Fruit fly (Drosophila melanogaster): ENCODE results near the gene CG34174.

Gene CG34174

dm6 chr2L:2182735-2183340 is 31.2 kb upstream of the CG34174 start (continued):
- TF ChIP-seq CG30431 (GFP tag; optimal IDR thresholded peaks at IDR 0.05) (peak; percentile 85), CG18262 (tag; optimal IDR thresholded peaks at IDR 0.05) (peak; percentile 88), CG10565 (GFP tag; optimal IDR thresholded peaks at IDR 0.05) (peak; percentile 8), CG1647 (GFP tag; optimal IDR thresholded peaks at IDR 0.05) (peak; percentile 27), Ptx1 (GFP tag; IDR thresholded peaks at IDR 0.05) (0 out of 2 replicates have a peak, but pooled peaks have one; percentile 10), trem (tag; optimal IDR thresholded peaks at IDR 0.05) (peak; percentile 81), pan (optimal IDR thresholded peaks at IDR 0.05) (no peak), pan (GFP tag; optimal IDR thresholded peaks at IDR 0.05 in 1 of 2, IDR thresholded peaks at IDR 0.05 in 1 of 2) (peak in 1 of 2 experiments; percentile 16), mld (GFP tag; IDR thresholded peaks at IDR 0.05; ENCODE audit: partially characterized antibody) (no peak), TFAM (GFP tag; optimal IDR thresholded peaks at IDR 0.05) (peak; percentile 23), CG9609 (GFP tag; optimal IDR thresholded peaks at IDR 0.05) (peak; percentile 54), corto (GFP tag; optimal IDR thresholded peaks at IDR 0.05) (no peak), CG12236 (GFP tag; optimal IDR thresholded peaks at IDR 0.05) (peak; percentile 63), Stat92E (GFP tag; optimal IDR thresholded peaks at IDR 0.05) (peak in 1 of 3 experiments; percentile 94), bcd (GFP tag; optimal IDR thresholded peaks at IDR 0.05) (peak; percentile 34), CG1233 (GFP tag; optimal IDR thresholded peaks at IDR 0.05) (peak; percentile 62), tin (GFP tag; optimal IDR thresholded peaks at IDR 0.05) (peak; percentile 69), CG10366 (GFP tag; IDR thresholded peaks at IDR 0.05) (peak; percentile 23; the same call in 1 of the 2 replicates), Mrtf (GFP tag; IDR thresholded peaks at IDR 0.05) (0 out of 3 replicates have a peak, but pooled peaks have one; percentile 23), CG15696 (tag; optimal IDR thresholded peaks at IDR 0.05) (peak; percentile 96), vvl (GFP tag; IDR thresholded peaks at IDR 0.05) (peak; percentile 75), wek (GFP tag; optimal IDR thresholded peaks at IDR 0.05) (no peak), peb (GFP tag; IDR thresholded peaks at IDR 0.05) (0 out of 2 replicates have a peak, but pooled peaks have one; percentile 25), CG17361 (GFP tag; IDR thresholded peaks at IDR 0.05) (peak; percentile 66; the same call in 2 of the 3 replicates), CG12391 (tag; optimal IDR thresholded peaks at IDR 0.05) (peak; percentile 77), CG7745 (tag; optimal IDR thresholded peaks at IDR 0.05) (peak; percentile 59), NFAT (GFP tag; IDR thresholded peaks at IDR 0.05) (no peak), nau (GFP tag; optimal IDR thresholded peaks at IDR 0.05) (no peak), CG11504 (tag; optimal IDR thresholded peaks at IDR 0.05) (peak; percentile 30), CG3407 (GFP tag; optimal IDR thresholded peaks at IDR 0.05) (peak; percentile 18), ro (GFP tag; IDR thresholded peaks at IDR 0.05) (peak; percentile 34; the same call in 1 of the 2 replicates), CG12155 (GFP tag; optimal IDR thresholded peaks at IDR 0.05) (peak; percentile 41), Neu2 (GFP tag; optimal IDR thresholded peaks at IDR 0.05; ENCODE audit: borderline replicate concordance) (peak; percentile 14), CG30403 (GFP tag; optimal IDR thresholded peaks at IDR 0.05) (peak; percentile 21), lmd (GFP tag; IDR thresholded peaks at IDR 0.05) (no peak), Nf-YB (GFP tag; optimal IDR thresholded peaks at IDR 0.05) (peak; percentile 45), Rx (GFP tag; IDR thresholded peaks at IDR 0.05) (peak; percentile 52; the same call in 1 of the 2 replicates), CG8281 (tag; optimal IDR thresholded peaks at IDR 0.05) (no peak), CG4424 (GFP tag; optimal IDR thresholded peaks at IDR 0.05) (peak; percentile 72), row (GFP tag; IDR thresholded peaks at IDR 0.05) (peak; percentile 64), E2f2 (GFP tag; IDR thresholded peaks at IDR 0.05) (0 out of 2 replicates have a peak, but pooled peaks have one; percentile 27), sim (GFP tag; IDR thresholded peaks at IDR 0.05) (peak; percentile 83), CG34224 (GFP tag; IDR thresholded peaks at IDR 0.05; ENCODE audit: partially characterized antibody) (no peak), scrt (GFP tag; optimal IDR thresholded peaks at IDR 0.05) (no peak), grau (tag; optimal IDR thresholded peaks at IDR 0.05) (peak; percentile 62), CG8765 (GFP tag; IDR thresholded peaks at IDR 0.05) (peak; percentile 91), amos (GFP tag; IDR thresholded peaks at IDR 0.05; ENCODE audit: partially characterized antibody) (no peak), kni (GFP tag; optimal IDR thresholded peaks at IDR 0.05) (peak; percentile 20), Nf-YA (GFP tag; IDR thresholded peaks at IDR 0.05) (0 out of 2 replicates have a peak, but pooled peaks have one; percentile 26)

Data from whole organism, embryonic.